Worm (Caenorhabditis elegans) whole organism, young adult: ENCODE measurements around the gene mdt-20.

Experiments used
- K12H6.12 ChIP-seq: fragments of 200-800 bp; sonication (Bioruptor generic); optimal IDR thresholded peaks from 2 replicates; lab custom pipeline; 2018; ENCODE audit warnings: mild to moderate bottlenecking, missing genetic modification characterization, missing compliant biosample characterization
- atf-7 ChIP-seq: sonication (generic microtip); optimal IDR thresholded peaks from 2 replicates; lab custom pipeline; 2017; ENCODE audit warnings: mild to moderate bottlenecking, missing genetic modification characterization, missing compliant biosample characterization
- him-1 ChIP-seq: sonication (generic microtip); optimal IDR thresholded peaks from 2 replicates; lab custom pipeline; 2016; ENCODE audit warnings: missing genotype, missing genetic modification reagents, missing genetic modification characterization, missing compliant biosample characterization
- mxl-1 ChIP-seq: sonication (generic microtip); optimal IDR thresholded peaks from 2 replicates; lab custom pipeline; 2016; ENCODE audit warnings: missing genetic modification characterization, missing compliant biosample characterization
- sea-2 ChIP-seq: fragments of 200-800 bp; sonication (Bioruptor generic); IDR thresholded peaks from 2 replicates; pipeline ENCODE4 v1.3.6; 2022; ENCODE audit warnings: missing genetic modification characterization, missing compliant biosample characterization
- unc-130 ChIP-seq: sonication (generic microtip); optimal IDR thresholded peaks from 2 replicates; lab custom pipeline; 2016; ENCODE audit warnings: missing genetic modification reagents, missing genetic modification characterization, missing compliant biosample characterization
- ztf-22 ChIP-seq: fragments of 200-800 bp; sonication (Bioruptor generic); optimal IDR thresholded peaks from 2 replicates; lab custom pipeline; 2018; ENCODE audit warnings: mild to moderate bottlenecking, missing genetic modification characterization, moderate library complexity, missing compliant biosample characterization

DNA sequence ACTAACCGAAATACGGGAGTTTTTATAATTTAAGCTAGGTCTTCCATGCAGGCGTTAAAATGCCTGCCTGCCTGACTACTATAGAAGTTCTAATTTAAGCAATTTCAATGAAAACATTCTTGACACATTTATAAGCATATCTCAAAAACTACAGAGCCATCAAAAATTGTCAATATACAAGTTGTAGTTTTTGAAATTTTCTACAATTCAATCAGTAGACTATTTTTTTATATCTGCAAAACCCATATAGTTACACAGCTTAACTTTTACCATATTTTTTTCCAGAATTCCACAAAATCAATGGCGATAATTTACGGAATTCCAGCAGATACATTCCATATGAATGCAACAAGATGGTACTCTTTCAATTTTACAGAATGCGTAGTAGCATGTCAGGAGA lies 24.5 kb upstream of the mdt-20 start, which contains the start of gene C50A2.7:
- TF ChIP-seq mxl-1 (tag; lab: Kevin White, UChicago) (no peak), sea-2 (no peak), unc-130 (no peak), K12H6.12 (tag; lab: Kevin White, UChicago) (no peak), atf-7 (tag; lab: Kevin White, UChicago) (no peak), him-1 (tag; lab: Kevin White, UChicago) (no peak), ztf-22 (no peak)
